Fruit fly (Drosophila melanogaster) whole organism, embryonic: Measurements from ENCODE around the gene Dsp1.

Source experiments
- ATbp ChIP-seq: fragments of 200-800 bp; sonication (Bioruptor generic); optimal IDR thresholded peaks from 2 replicates; lab custom pipeline; 2017; ENCODE audit warnings: missing biosample characterization, mild to moderate bottlenecking, missing genetic modification characterization, missing genetic modification reagents
- Ada2b ChIP-seq: fragments of 200-800 bp; sonication (Bioruptor generic); IDR thresholded peaks from 2 replicates; pipeline ENCODE4 v1.3.6; 2022; ENCODE audit warnings: missing biosample characterization, missing genetic modification characterization
- Asciz ChIP-seq: fragments of 200-800 bp; sonication (Bioruptor generic); optimal IDR thresholded peaks from 2 replicates; lab custom pipeline; 2017; ENCODE audit warnings: missing biosample characterization, mild to moderate bottlenecking, missing genetic modification characterization, missing genetic modification reagents
- B-H1 ChIP-seq: fragments of 200-800 bp; sonication (Bioruptor generic); IDR thresholded peaks from 3 replicates; pipeline ENCODE4 v1.3.6; 2022; ENCODE audit warnings: missing biosample characterization, missing genetic modification characterization
- CG10543 ChIP-seq: fragments of 200-800 bp; sonication (Bioruptor generic); optimal IDR thresholded peaks from 3 replicates; lab custom pipeline; 2017; ENCODE audit warnings: missing biosample characterization, mild to moderate bottlenecking, missing genetic modification characterization, moderate library complexity
- CG10654 ChIP-seq: fragments of 200-800 bp; sonication (Bioruptor generic); optimal IDR thresholded peaks from 2 replicates; lab custom pipeline; 2016; ENCODE audit warnings: missing biosample characterization, missing genetic modification characterization
- CG12219 ChIP-seq: fragments of 200-800 bp; sonication (Bioruptor generic); optimal IDR thresholded peaks from 3 replicates; lab custom pipeline; 2018; ENCODE audit warnings: missing biosample characterization, mild to moderate bottlenecking, missing genetic modification characterization
- CG12236 ChIP-seq: fragments of 200-800 bp; sonication (Bioruptor generic); optimal IDR thresholded peaks from 2 replicates; lab custom pipeline; 2016; ENCODE audit warnings: missing biosample characterization, missing genetic modification characterization
- CG13775 ChIP-seq: fragments of 200-800 bp; sonication (Bioruptor generic); optimal IDR thresholded peaks from 3 replicates; lab custom pipeline; 2017; ENCODE audit warnings: missing biosample characterization, mild to moderate bottlenecking, missing genetic modification characterization
- CG17385 ChIP-seq: fragments of 200-800 bp; sonication (Bioruptor generic); optimal IDR thresholded peaks from 3 replicates; lab custom pipeline; 2018; ENCODE audit warnings: missing biosample characterization, mild to moderate bottlenecking, missing genetic modification characterization
- CG17802 ChIP-seq: fragments of 200-800 bp; sonication (Bioruptor generic); optimal IDR thresholded peaks from 2 replicates; lab custom pipeline; 2018; ENCODE audit warnings: missing biosample characterization, mild to moderate bottlenecking, missing genetic modification characterization, moderate library complexity
- CG34376 ChIP-seq: fragments of 200-800 bp; sonication (Bioruptor generic); optimal IDR thresholded peaks from 2 replicates; lab custom pipeline; 2018; ENCODE audit warnings: missing biosample characterization, mild to moderate bottlenecking, missing genetic modification characterization
- CG4328 ChIP-seq: fragments of 200-800 bp; sonication (Bioruptor generic); optimal IDR thresholded peaks from 3 replicates; lab custom pipeline; 2017; ENCODE audit warnings: missing biosample characterization, missing genetic modification reagents, missing genetic modification characterization
- CG6683 ChIP-seq: fragments of 200-800 bp; sonication (Bioruptor generic); optimal IDR thresholded peaks from 2 replicates; lab custom pipeline; 2017; ENCODE audit warnings: missing biosample characterization, mild to moderate bottlenecking, missing genetic modification characterization, missing genetic modification reagents
- CG7357 ChIP-seq: fragments of 200-800 bp; sonication (Bioruptor generic); IDR thresholded peaks from 3 replicates; pipeline ENCODE4 v1.3.6; 2022; ENCODE audit warnings: missing biosample characterization, missing genetic modification characterization
- CG7556 ChIP-seq: fragments of 200-800 bp; sonication (Bioruptor generic); optimal IDR thresholded peaks from 2 replicates; lab custom pipeline; 2017; ENCODE audit warnings: missing biosample characterization, mild to moderate bottlenecking, missing genetic modification characterization
- CG7786 ChIP-seq: fragments of 200-800 bp; sonication (Bioruptor generic); optimal IDR thresholded peaks from 2 replicates; lab custom pipeline; 2016; ENCODE audit warnings: missing biosample characterization, missing genetic modification characterization
- CG7928 ChIP-seq: fragments of 200-800 bp; sonication (Bioruptor generic); optimal IDR thresholded peaks from 2 replicates; lab custom pipeline; 2017; ENCODE audit warnings: missing biosample characterization, mild to moderate bottlenecking, missing genetic modification characterization
- CHES-1-like ChIP-seq: fragments of 200-800 bp; sonication (Bioruptor generic); optimal IDR thresholded peaks from 2 replicates; lab custom pipeline; 2016; ENCODE audit warnings: missing biosample characterization, missing genetic modification characterization
- Camta ChIP-seq: fragments of 200-800 bp; sonication (Bioruptor generic); optimal IDR thresholded peaks from 2 replicates; lab custom pipeline; 2016; ENCODE audit warnings: missing biosample characterization, missing genetic modification characterization
- CoRest ChIP-seq: fragments of 200-800 bp; sonication (Bioruptor generic); optimal IDR thresholded peaks from 3 replicates; lab custom pipeline; 2018; ENCODE audit warnings: missing biosample characterization, mild to moderate bottlenecking, missing genetic modification characterization, moderate library complexity
- D19A ChIP-seq: fragments of 200-800 bp; optimal IDR thresholded peaks from 3 replicates; lab custom pipeline; 2019; ENCODE audit warnings: missing biosample characterization, mild to moderate bottlenecking, missing genetic modification characterization, moderate library complexity
- Dad ChIP-seq: fragments of 200-800 bp; sonication (Bioruptor generic); optimal IDR thresholded peaks from 3 replicates; lab custom pipeline; 2016; ENCODE audit warnings: missing biosample characterization, missing genetic modification characterization
- Ets97D ChIP-seq: fragments of 200-800 bp; sonication (Bioruptor generic); optimal IDR thresholded peaks from 3 replicates; lab custom pipeline; 2016; ENCODE audit warnings: missing biosample characterization, missing genetic modification characterization
- H2.0 ChIP-seq: fragments of 200-800 bp; sonication (Bioruptor generic); IDR thresholded peaks from 2 replicates; pipeline ENCODE4 v1.3.6; 2022; ENCODE audit warnings: missing biosample characterization, missing genetic modification characterization
- Hey ChIP-seq: fragments of 200-800 bp; sonication (Bioruptor generic); optimal IDR thresholded peaks from 3 replicates; lab custom pipeline; 2018; ENCODE audit warnings: missing biosample characterization, mild to moderate bottlenecking, missing genetic modification characterization
- HmgZ ChIP-seq: fragments of 200-800 bp; sonication (Bioruptor generic); optimal IDR thresholded peaks from 2 replicates; lab custom pipeline; 2018; ENCODE audit warnings: missing biosample characterization, mild to moderate bottlenecking, missing genetic modification characterization
- Hr39 ChIP-seq: fragments of >200 bp; optimal IDR thresholded peaks from 2 replicates; lab custom pipeline; 2017
- Opbp ChIP-seq: fragments of 200-800 bp; sonication (Bioruptor generic); IDR thresholded peaks from 3 replicates; pipeline ENCODE4 v1.3.6; 2022; ENCODE audit warnings: missing biosample characterization, missing genetic modification characterization; ENCODE audit not compliant: partially characterized antibody
- Rx ChIP-seq: fragments of 200-800 bp; sonication (Bioruptor generic); IDR thresholded peaks from 2 replicates; pipeline ENCODE4 v1.3.6; 2022; ENCODE audit warnings: missing biosample characterization, missing genetic modification characterization
- Ssrp ChIP-seq: fragments of 200-800 bp; sonication (Bioruptor generic); optimal IDR thresholded peaks from 2 replicates; lab custom pipeline; 2018; ENCODE audit warnings: missing biosample characterization, mild to moderate bottlenecking, missing genetic modification characterization, moderate library complexity
- Xbp1 ChIP-seq: fragments of 200-800 bp; sonication (Bioruptor generic); optimal IDR thresholded peaks from 3 replicates; lab custom pipeline; 2016; ENCODE audit warnings: missing biosample characterization, mild to moderate bottlenecking, missing genetic modification characterization
- ac ChIP-seq: fragments of 200-800 bp; sonication (Bioruptor generic); optimal IDR thresholded peaks from 3 replicates; lab custom pipeline; 2017; ENCODE audit warnings: missing biosample characterization, mild to moderate bottlenecking, missing genetic modification characterization
- cg ChIP-seq: fragments of 200-800 bp; sonication (Bioruptor generic); optimal IDR thresholded peaks from 3 replicates; lab custom pipeline; 2019; ENCODE audit warnings: missing biosample characterization, mild to moderate bottlenecking, missing genetic modification characterization, moderate library complexity
- chif ChIP-seq, 2 experiments: fragments of 200-800 bp; sonication (Bioruptor generic); optimal IDR thresholded peaks; 3 replicates each; lab custom pipeline; 2016; ENCODE audit warnings: missing biosample characterization in 2 of 2, missing genetic modification characterization in 2 of 2
- cwo ChIP-seq: fragments of 200-800 bp; sonication (Bioruptor generic); optimal IDR thresholded peaks from 3 replicates; lab custom pipeline; 2017; ENCODE audit warnings: missing biosample characterization, missing genetic modification characterization, mild to moderate bottlenecking, moderate library complexity, missing genetic modification reagents
- disco-r ChIP-seq: fragments of 200-800 bp; sonication (Bioruptor generic); optimal IDR thresholded peaks from 2 replicates; lab custom pipeline; 2016; ENCODE audit warnings: missing biosample characterization, missing genetic modification characterization
- emc ChIP-seq: fragments of 200-800 bp; sonication (Bioruptor generic); optimal IDR thresholded peaks from 2 replicates; lab custom pipeline; 2016; ENCODE audit warnings: missing biosample characterization, missing genetic modification characterization
- fru ChIP-seq: fragments of >200 bp; optimal IDR thresholded peaks from 2 replicates; lab custom pipeline; 2017
- gcm2 ChIP-seq: fragments of 200-800 bp; sonication (Bioruptor generic); optimal IDR thresholded peaks from 2 replicates; lab custom pipeline; 2016; ENCODE audit warnings: missing biosample characterization, missing genetic modification characterization
- grn ChIP-seq: fragments of 200-800 bp; sonication (Bioruptor generic); optimal IDR thresholded peaks from 3 replicates; lab custom pipeline; 2017; ENCODE audit warnings: missing biosample characterization, missing genetic modification characterization
- h ChIP-seq: fragments of >200 bp; optimal IDR thresholded peaks from 2 replicates; lab custom pipeline; 2017
- hth ChIP-seq: fragments of >200 bp; optimal IDR thresholded peaks from 2 replicates; lab custom pipeline; 2017; ENCODE audit warnings: inconsistent platforms
- ken ChIP-seq: fragments of 200-800 bp; sonication (Bioruptor generic); IDR thresholded peaks from 3 replicates; pipeline ENCODE4 v1.3.6; 2022; ENCODE audit warnings: missing biosample characterization, missing genetic modification characterization
- org-1 ChIP-seq: fragments of 200-800 bp; sonication (Bioruptor generic); optimal IDR thresholded peaks from 2 replicates; lab custom pipeline; 2017; ENCODE audit warnings: missing biosample characterization, missing genetic modification characterization
- pum ChIP-seq: fragments of 200-800 bp; sonication (Bioruptor generic); optimal IDR thresholded peaks from 2 replicates; lab custom pipeline; 2016; ENCODE audit warnings: missing biosample characterization, missing genetic modification characterization
- pzg ChIP-seq: fragments of 200-800 bp; sonication (Bioruptor generic); optimal IDR thresholded peaks from 3 replicates; lab custom pipeline; 2018; ENCODE audit warnings: missing biosample characterization, mild to moderate bottlenecking, missing genetic modification characterization, moderate library complexity
- salm ChIP-seq: fragments of 200-800 bp; sonication (Bioruptor generic); optimal IDR thresholded peaks from 2 replicates; lab custom pipeline; 2018; ENCODE audit warnings: missing biosample characterization, mild to moderate bottlenecking, missing genetic modification characterization
- schlank ChIP-seq: fragments of 200-800 bp; sonication (Bioruptor generic); optimal IDR thresholded peaks from 2 replicates; lab custom pipeline; 2018; ENCODE audit warnings: missing biosample characterization, mild to moderate bottlenecking, missing genetic modification characterization
- sens-2 ChIP-seq: fragments of 200-800 bp; sonication (Bioruptor generic); IDR thresholded peaks from 2 replicates; pipeline ENCODE4 v1.3.6; 2022; ENCODE audit warnings: missing biosample characterization, missing genetic modification characterization
- slou ChIP-seq: fragments of 200-800 bp; sonication (Bioruptor generic); optimal IDR thresholded peaks from 3 replicates; lab custom pipeline; 2016; ENCODE audit warnings: missing biosample characterization, missing genetic modification characterization
- vvl ChIP-seq: fragments of 200-800 bp; sonication (Bioruptor generic); IDR thresholded peaks from 2 replicates; pipeline ENCODE4 v1.3.6; 2022; ENCODE audit warnings: missing biosample characterization, missing genetic modification characterization
- zen ChIP-seq: fragments of 200-800 bp; sonication (Bioruptor generic); optimal IDR thresholded peaks from 3 replicates; lab custom pipeline; 2018; ENCODE audit warnings: missing biosample characterization, mild to moderate bottlenecking, missing genetic modification characterization, moderate library complexity

Gene Dsp1

DNA sequence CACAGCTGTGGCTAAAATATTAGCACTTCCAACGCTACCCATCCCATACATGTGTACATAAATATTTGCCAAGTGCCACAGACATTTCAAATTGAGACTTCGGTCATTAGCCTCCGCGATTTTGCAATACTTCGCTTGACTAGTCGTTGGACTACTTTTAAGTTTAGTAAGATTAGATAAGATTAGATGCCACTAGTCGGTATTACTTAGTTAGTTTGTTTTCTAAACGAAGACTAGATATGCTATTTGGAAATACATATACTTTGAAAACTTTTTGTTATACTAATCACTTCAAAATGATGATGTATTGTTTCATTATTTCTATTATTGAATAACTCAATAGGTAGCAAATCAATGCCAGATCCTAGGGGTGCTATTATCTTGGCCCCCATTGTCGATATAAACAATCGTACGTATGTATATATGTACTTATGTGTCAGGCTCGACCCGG is 52.6 kb downstream of the Dsp1 start (continued):
- no peak for TF ChIP-seq CG7786 (GFP tag; lab: Kevin White, UChicago)
- TF ChIP-seq chif (GFP tag; optimal IDR thresholded peaks at IDR 0.05; lab: Kevin White, UChicago) = no peak
- TF ChIP-seq hth (lab: Kevin White, UChicago) = no peak
- peak; percentile 16 for TF ChIP-seq CG4328 (GFP tag; lab: Kevin White, UChicago)
- TF ChIP-seq D19A (tag; lab: Kevin White, UChicago) = no peak
- 0 out of 2 replicates have a peak, but pooled peaks have one; percentile 22 for TF ChIP-seq vvl (GFP tag; lab: Robert Waterston, UW)
- no peak for TF ChIP-seq grn (GFP tag; lab: Kevin White, UChicago)
- peak; percentile 20 for TF ChIP-seq Asciz (GFP tag; lab: Kevin White, UChicago)
- TF ChIP-seq H2.0 = no peak
- peak; percentile 42 for TF ChIP-seq CG17385 (GFP tag; lab: Kevin White, UChicago)
- TF ChIP-seq cg (GFP tag; lab: Kevin White, UChicago) = no peak
- no peak for TF ChIP-seq Camta (GFP tag; lab: Kevin White, UChicago)
- TF ChIP-seq sens-2 (GFP tag; lab: Robert Waterston, UW) = no peak
- TF ChIP-seq HmgZ = peak; percentile 31
- TF ChIP-seq Dad (GFP tag; lab: Kevin White, UChicago) = no peak
- no peak for TF ChIP-seq CG12236 (GFP tag; lab: Kevin White, UChicago)
- peak; percentile 20 for TF ChIP-seq CG12219 (GFP tag; lab: Kevin White, UChicago)
- no peak for TF ChIP-seq pzg
- TF ChIP-seq disco-r (GFP tag; lab: Kevin White, UChicago) = no peak
- TF ChIP-seq Ssrp (tag; lab: Kevin White, UChicago) = peak; percentile 8
- no peak for TF ChIP-seq slou (GFP tag; lab: Kevin White, UChicago)
- peak; percentile 27 for TF ChIP-seq CG13775 (GFP tag; lab: Kevin White, UChicago)
- peak; percentile 1 for TF ChIP-seq Xbp1 (GFP tag; lab: Kevin White, UChicago)
- peak; percentile 22 for TF ChIP-seq CG10543
- TF ChIP-seq CG7357 (GFP tag; lab: Robert Waterston, UW) = no peak
- no peak for TF ChIP-seq h (lab: Kevin White, UChicago)
- TF ChIP-seq CoRest (tag; lab: Kevin White, UChicago) = peak; percentile 51
- peak; percentile 12 for TF ChIP-seq CG7928 (GFP tag; lab: Kevin White, UChicago)
- no peak for TF ChIP-seq CG6683
- no peak for TF ChIP-seq emc (GFP tag; lab: Kevin White, UChicago)
- no peak for TF ChIP-seq Rx (GFP tag; lab: Robert Waterston, UW)
- no peak for TF ChIP-seq Opbp (GFP tag; lab: Robert Waterston, UW)
- TF ChIP-seq org-1 (GFP tag; lab: Kevin White, UChicago) = peak; percentile 47
- TF ChIP-seq CHES-1-like (GFP tag; lab: Kevin White, UChicago) = peak; percentile 26
- peak; percentile 37 for TF ChIP-seq schlank (tag; lab: Kevin White, UChicago)
- no peak for TF ChIP-seq Hey (tag; lab: Kevin White, UChicago)
- no peak for TF ChIP-seq Hr39 (lab: Kevin White, UChicago)
- TF ChIP-seq Ada2b (GFP tag; lab: Robert Waterston, UW) = no peak
- peak; percentile 56 for TF ChIP-seq cwo (GFP tag; lab: Kevin White, UChicago)
- TF ChIP-seq gcm2 (GFP tag; lab: Kevin White, UChicago) = no peak
- no peak for TF ChIP-seq CG17802 (tag; lab: Kevin White, UChicago)
- peak; percentile 6 for TF ChIP-seq pum (GFP tag; lab: Kevin White, UChicago)
- no peak for TF ChIP-seq B-H1 (GFP tag; lab: Robert Waterston, UW)
- no peak for TF ChIP-seq ken
- no peak for TF ChIP-seq CG10654
- TF ChIP-seq ATbp (GFP tag; lab: Kevin White, UChicago) = no peak
- TF ChIP-seq zen (tag; lab: Kevin White, UChicago) = no peak
- no peak for TF ChIP-seq fru
- peak; percentile 52 for TF ChIP-seq CG7556 (GFP tag; lab: Kevin White, UChicago)
- TF ChIP-seq ac (GFP tag; lab: Kevin White, UChicago) = no peak
- no peak for TF ChIP-seq CG34376 (GFP tag; lab: Kevin White, UChicago)
- no peak for TF ChIP-seq salm (tag; lab: Kevin White, UChicago)
- no peak for TF ChIP-seq Ets97D
